Fruit fly (Drosophila melanogaster) whole organism, embryonic: Measurements from ENCODE around the gene CG43401.

Experiments used
- Bgb ChIP-seq: fragments of 200-800 bp; sonication (Bioruptor generic); IDR thresholded peaks from 2 replicates; pipeline ENCODE4 v1.3.6; 2022; ENCODE audit warnings: missing biosample characterization, missing genetic modification characterization; ENCODE audit not compliant: partially characterized antibody
- CG10431 ChIP-seq: fragments of 200-800 bp; sonication (Bioruptor generic); optimal IDR thresholded peaks from 3 replicates; lab custom pipeline; 2018; ENCODE audit warnings: missing biosample characterization, mild to moderate bottlenecking, missing genetic modification characterization
- CG2199 ChIP-seq: fragments of 200-800 bp; sonication (Bioruptor generic); IDR thresholded peaks from 3 replicates; pipeline ENCODE4 v1.3.6; 2022; ENCODE audit warnings: missing biosample characterization, missing genetic modification characterization
- CHES-1-like ChIP-seq: fragments of 200-800 bp; sonication (Bioruptor generic); optimal IDR thresholded peaks from 2 replicates; lab custom pipeline; 2016; ENCODE audit warnings: missing biosample characterization, missing genetic modification characterization
- HHEX ChIP-seq: fragments of 200-800 bp; sonication (Bioruptor generic); optimal IDR thresholded peaks from 3 replicates; lab custom pipeline; 2017; ENCODE audit warnings: missing biosample characterization, mild to moderate bottlenecking, missing genetic modification characterization, missing genetic modification reagents
- Mes4 ChIP-seq: fragments of 200-800 bp; sonication (Bioruptor generic); optimal IDR thresholded peaks from 2 replicates; lab custom pipeline; 2016; ENCODE audit warnings: missing biosample characterization, missing genetic modification characterization
- caup ChIP-seq: fragments of 200-800 bp; sonication (Bioruptor generic); optimal IDR thresholded peaks from 3 replicates; lab custom pipeline; 2017; ENCODE audit warnings: missing biosample characterization, mild to moderate bottlenecking, missing genetic modification characterization, moderate library complexity; ENCODE audit not compliant: severe bottlenecking
- her ChIP-seq: fragments of 200-800 bp; sonication (Bioruptor generic); optimal IDR thresholded peaks from 2 replicates; lab custom pipeline; 2016; ENCODE audit warnings: missing biosample characterization, missing genetic modification characterization
- insv ChIP-seq, 2 experiments: fragments of 200-800 bp; sonication (Bioruptor generic); optimal IDR thresholded peaks; 3 replicates each; lab custom pipeline; 2016 to 2018; ENCODE audit warnings: missing biosample characterization in 2 of 2, missing genetic modification characterization in 2 of 2
- pho ChIP-seq: fragments of 200-800 bp; sonication (Bioruptor generic); optimal IDR thresholded peaks from 2 replicates; lab custom pipeline; 2016; ENCODE audit warnings: missing biosample characterization, missing genetic modification characterization
- pzg ChIP-seq: fragments of 200-800 bp; sonication (Bioruptor generic); optimal IDR thresholded peaks from 3 replicates; lab custom pipeline; 2018; ENCODE audit warnings: missing biosample characterization, mild to moderate bottlenecking, missing genetic modification characterization, moderate library complexity
- slou ChIP-seq: fragments of 200-800 bp; sonication (Bioruptor generic); optimal IDR thresholded peaks from 3 replicates; lab custom pipeline; 2016; ENCODE audit warnings: missing biosample characterization, missing genetic modification characterization
- ttk ChIP-seq: fragments of 200-800 bp; sonication (Bioruptor generic); IDR thresholded peaks from 2 replicates; pipeline ENCODE4 v2.1.2; 2022; ENCODE audit warnings: missing biosample characterization, missing genetic modification characterization
- usp ChIP-seq: fragments of >200 bp; optimal IDR thresholded peaks from 2 replicates; lab custom pipeline; 2017; ENCODE audit warnings: missing biosample characterization, missing genetic modification characterization

DNA sequence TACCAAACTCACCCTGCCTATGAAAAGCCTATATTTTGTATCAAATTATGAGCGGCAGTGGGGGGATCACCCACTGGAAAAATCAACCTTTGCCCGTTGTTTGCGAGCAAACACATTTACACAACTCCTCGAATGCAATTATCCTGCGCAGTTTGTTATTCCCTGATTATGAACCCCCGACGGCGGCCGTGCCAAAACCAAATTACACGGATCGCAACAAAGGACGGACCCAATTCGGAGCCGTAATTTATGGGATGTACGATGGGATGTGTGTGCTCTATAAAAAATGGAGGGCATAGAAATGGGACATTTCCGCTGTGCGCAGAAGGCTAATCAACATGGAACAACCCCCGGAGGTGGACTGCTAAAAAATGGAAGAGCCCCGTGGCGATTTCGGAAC, 7.2 kb downstream of the CG43401 start:
- TF ChIP-seq ttk (GFP tag; lab: Robert Waterston, UW), result no peak
- TF ChIP-seq CHES-1-like, result no peak
- TF ChIP-seq insv (GFP tag; optimal IDR thresholded peaks at IDR 0.05; lab: Kevin White, UChicago), result no peak
- TF ChIP-seq pzg (GFP tag; lab: Kevin White, UChicago), result no peak
- TF ChIP-seq CG2199 (GFP tag; lab: Robert Waterston, UW), result no peak
- no peak for TF ChIP-seq HHEX (GFP tag; lab: Kevin White, UChicago)
- no peak for TF ChIP-seq usp (GFP tag; lab: Kevin White, UChicago)
- TF ChIP-seq pho, result no peak
- no peak for TF ChIP-seq her (GFP tag; lab: Kevin White, UChicago)
- TF ChIP-seq CG10431 (GFP tag; lab: Kevin White, UChicago), result no peak
- TF ChIP-seq slou (GFP tag; lab: Kevin White, UChicago), result no peak
- no peak for TF ChIP-seq caup
- TF ChIP-seq Bgb (GFP tag; lab: Robert Waterston, UW), result no peak
- TF ChIP-seq Mes4 (GFP tag; lab: Kevin White, UChicago), result no peak
